Worm (Caenorhabditis elegans) whole organism, L2 larva: ENCODE measurements around the gene Y27F2A.11.

Experiments
- F13H6.1 ChIP-seq: sonication (generic microtip); optimal IDR thresholded peaks from 2 replicates; lab custom pipeline; 2016; ENCODE audit warnings: missing genetic modification characterization, missing compliant biosample characterization
- ceh-16 ChIP-seq: fragments of 150-350 bp; optimal IDR thresholded peaks from 2 replicates; lab custom pipeline; 2014; ENCODE audit warnings: missing biosample characterization, missing genetic modification characterization
- mab-5 ChIP-seq: fragments of 150-350 bp; optimal IDR thresholded peaks from 2 replicates; lab custom pipeline; 2014; ENCODE audit warnings: missing biosample characterization, missing genetic modification characterization

Gene Y27F2A.11

DNA sequence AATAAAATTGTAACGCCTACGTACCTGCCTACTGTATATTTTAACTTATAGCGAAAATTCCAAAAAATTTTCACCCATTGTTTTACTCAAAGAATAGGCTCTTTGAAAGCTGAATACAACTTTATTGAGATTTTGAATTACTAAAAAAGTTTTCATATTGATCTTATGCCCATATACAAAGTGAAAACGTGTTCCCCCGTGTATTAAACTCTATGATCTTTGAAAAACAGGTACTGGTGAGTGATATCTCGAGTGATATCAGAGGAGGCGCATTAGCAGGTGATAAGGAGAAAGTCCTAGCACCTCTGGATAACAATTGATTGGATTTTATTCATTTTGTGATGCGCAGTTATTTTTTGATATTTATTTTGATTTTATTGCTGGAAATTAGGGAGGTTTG is 51.1 kb downstream of the Y27F2A.11 start, which contains the start of gene C17F4.3:
Gene C17F4.3 (plus strand): TSS at position 301 of the 400 bp plus-strand sequence.
- TF ChIP-seq mab-5 (tag; lab: Kevin White, UChicago) (no peak), ceh-16 (tag; lab: Kevin White, UChicago) (no peak), F13H6.1 (tag; lab: Kevin White, UChicago) (no peak)
